Fruit fly (Drosophila melanogaster) whole organism, embryonic: Measurements from ENCODE around the gene CG31102.
A peak's percentile ranks its signal among the peaks of the same experiment; 100 is the strongest.

Experiments
- B-H2 ChIP-seq: fragments of 200-800 bp; sonication (Bioruptor generic); optimal IDR thresholded peaks from 2 replicates; lab custom pipeline; 2018; ENCODE audit warnings: missing biosample characterization, mild to moderate bottlenecking, missing genetic modification characterization
- CG10366 ChIP-seq: fragments of 200-800 bp; sonication (Bioruptor generic); IDR thresholded peaks from 2 replicates; pipeline ENCODE4 v1.3.6; 2022; ENCODE audit warnings: missing biosample characterization, missing genetic modification characterization
- CG11247 ChIP-seq: fragments of 200-800 bp; sonication (Bioruptor generic); IDR thresholded peaks from 2 replicates; pipeline ENCODE4 v1.3.6; 2022; ENCODE audit warnings: missing biosample characterization, missing genetic modification characterization
- CG13424 ChIP-seq: fragments of 200-800 bp; sonication (Bioruptor generic); optimal IDR thresholded peaks from 2 replicates; lab custom pipeline; 2019; ENCODE audit warnings: missing biosample characterization, mild to moderate bottlenecking, missing genetic modification characterization, moderate library complexity
- CG15073 ChIP-seq: fragments of 200-800 bp; sonication (Bioruptor generic); optimal IDR thresholded peaks from 2 replicates; lab custom pipeline; 2016; ENCODE audit warnings: missing biosample characterization, missing genetic modification characterization
- CG1647 ChIP-seq: fragments of 200-800 bp; sonication (Bioruptor generic); optimal IDR thresholded peaks from 3 replicates; lab custom pipeline; 2016; ENCODE audit warnings: missing biosample characterization, missing genetic modification characterization
- CG17328 ChIP-seq: fragments of 200-800 bp; sonication (Bioruptor generic); IDR thresholded peaks from 2 replicates; pipeline ENCODE4 v1.3.6; 2022; ENCODE audit warnings: missing biosample characterization, missing genetic modification characterization
- CG3163 ChIP-seq: fragments of 200-800 bp; sonication (Bioruptor generic); optimal IDR thresholded peaks from 3 replicates; lab custom pipeline; 2016; ENCODE audit warnings: missing biosample characterization, missing genetic modification characterization
- CG34376 ChIP-seq: fragments of 200-800 bp; sonication (Bioruptor generic); optimal IDR thresholded peaks from 2 replicates; lab custom pipeline; 2018; ENCODE audit warnings: missing biosample characterization, mild to moderate bottlenecking, missing genetic modification characterization
- CG3838 ChIP-seq: fragments of 200-800 bp; sonication (Bioruptor generic); optimal IDR thresholded peaks from 3 replicates; lab custom pipeline; 2016; ENCODE audit warnings: missing biosample characterization, missing genetic modification characterization
- CG42726 ChIP-seq: fragments of 200-800 bp; sonication (Bioruptor generic); IDR thresholded peaks from 2 replicates; pipeline ENCODE4 v1.3.6; 2022; ENCODE audit warnings: missing biosample characterization, missing genetic modification characterization; ENCODE audit not compliant: partially characterized antibody
- CG4820 ChIP-seq: fragments of 200-800 bp; sonication (Bioruptor generic); optimal IDR thresholded peaks from 3 replicates; lab custom pipeline; 2016; ENCODE audit warnings: missing biosample characterization, missing genetic modification characterization
- CG6813 ChIP-seq: fragments of 200-800 bp; sonication (Bioruptor generic); optimal IDR thresholded peaks from 2 replicates; lab custom pipeline; 2017; ENCODE audit warnings: missing biosample characterization, missing genetic modification characterization, mild to moderate bottlenecking, moderate library complexity, missing genetic modification reagents
- CG7786 ChIP-seq: fragments of 200-800 bp; sonication (Bioruptor generic); optimal IDR thresholded peaks from 2 replicates; lab custom pipeline; 2016; ENCODE audit warnings: missing biosample characterization, missing genetic modification characterization
- CG9932 ChIP-seq: fragments of 200-800 bp; sonication (Bioruptor generic); IDR thresholded peaks from 2 replicates; pipeline ENCODE4 v1.3.6; 2022; ENCODE audit warnings: missing biosample characterization, missing genetic modification characterization
- Dfd ChIP-seq, 2 experiments: fragments of >200 bp; optimal IDR thresholded peaks; 2 replicates each; lab custom pipeline; 2017; ENCODE audit warnings: missing biosample characterization in 2 of 2, missing genetic modification characterization in 2 of 2
- Eip74EF ChIP-seq, 2 experiments: fragments of 200-800 bp in 1 of 2; fragments of >200 bp in 1 of 2; sonication (Bioruptor generic) in 1 of 2; optimal IDR thresholded peaks; 2 replicates each; lab custom pipeline; 2017 to 2019; ENCODE audit warnings: missing biosample characterization in 2 of 2, missing genetic modification characterization in 2 of 2, mild to moderate bottlenecking in 1 of 2, moderate library complexity in 1 of 2
- Ets65A ChIP-seq: fragments of 200-800 bp; sonication (Bioruptor generic); peaks from one replicate; lab custom pipeline; 2016; ENCODE audit warnings: missing biosample characterization, missing genetic modification characterization
- Lim3 ChIP-seq: fragments of 200-800 bp; sonication (Bioruptor generic); IDR thresholded peaks from 2 replicates; pipeline ENCODE4 v1.3.6; 2022; ENCODE audit warnings: missing biosample characterization, missing genetic modification characterization
- Med ChIP-seq: fragments of 200-800 bp; sonication (Bioruptor generic); peaks from one replicate; lab custom pipeline; 2016; ENCODE audit warnings: missing biosample characterization, missing genetic modification characterization, mild to moderate bottlenecking, inconsistent platforms, moderate library complexity
- NC2β ChIP-seq: fragments of 200-800 bp; sonication (Bioruptor generic); optimal IDR thresholded peaks from 2 replicates; lab custom pipeline; 2016; ENCODE audit warnings: missing biosample characterization, missing genetic modification characterization
- Neu2 ChIP-seq: fragments of 200-800 bp; sonication (Bioruptor generic); optimal IDR thresholded peaks from 3 replicates; lab custom pipeline; 2016; ENCODE audit warnings: missing biosample characterization, missing genetic modification characterization, borderline replicate concordance
- Nf-YA ChIP-seq: fragments of 200-800 bp; sonication (Bioruptor generic); IDR thresholded peaks from 2 replicates; pipeline ENCODE4 v1.3.6; 2022; ENCODE audit warnings: missing biosample characterization, missing genetic modification characterization
- Ravus ChIP-seq: fragments of 200-800 bp; sonication (Bioruptor generic); IDR thresholded peaks from 2 replicates; pipeline ENCODE4 v1.3.6; 2022; ENCODE audit warnings: missing biosample characterization, missing genetic modification characterization
- al ChIP-seq: fragments of 200-800 bp; sonication (Bioruptor generic); IDR thresholded peaks from 2 replicates; pipeline ENCODE4 v1.3.6; 2022; ENCODE audit warnings: missing biosample characterization, missing genetic modification characterization
- ato ChIP-seq: fragments of 200-800 bp; sonication (Bioruptor generic); IDR thresholded peaks from 2 replicates; pipeline ENCODE4 v1.3.6; 2022; ENCODE audit warnings: missing biosample characterization, missing genetic modification characterization; ENCODE audit not compliant: partially characterized antibody
- bbx ChIP-seq: fragments of 200-800 bp; sonication (Bioruptor generic); IDR thresholded peaks from 2 replicates; pipeline ENCODE4 v1.3.6; 2022; ENCODE audit warnings: missing biosample characterization, missing genetic modification characterization; ENCODE audit not compliant: partially characterized antibody
- bigmax ChIP-seq: fragments of 200-800 bp; sonication (Bioruptor generic); optimal IDR thresholded peaks from 2 replicates; lab custom pipeline; 2018; ENCODE audit warnings: missing biosample characterization, mild to moderate bottlenecking, missing genetic modification characterization
- danr ChIP-seq: fragments of 200-800 bp; sonication (Bioruptor generic); IDR thresholded peaks from 2 replicates; pipeline ENCODE4 v1.3.6; 2022; ENCODE audit warnings: missing biosample characterization, missing genetic modification characterization
- disco-r ChIP-seq: fragments of 200-800 bp; sonication (Bioruptor generic); optimal IDR thresholded peaks from 2 replicates; lab custom pipeline; 2016; ENCODE audit warnings: missing biosample characterization, missing genetic modification characterization
- dm ChIP-seq: fragments of 200-800 bp; sonication (Bioruptor generic); optimal IDR thresholded peaks from 3 replicates; lab custom pipeline; 2016; ENCODE audit warnings: missing biosample characterization, missing genetic modification characterization
- emc ChIP-seq: fragments of 200-800 bp; sonication (Bioruptor generic); optimal IDR thresholded peaks from 2 replicates; lab custom pipeline; 2016; ENCODE audit warnings: missing biosample characterization, missing genetic modification characterization
- grn ChIP-seq: fragments of 200-800 bp; sonication (Bioruptor generic); optimal IDR thresholded peaks from 3 replicates; lab custom pipeline; 2017; ENCODE audit warnings: missing biosample characterization, missing genetic modification characterization
- gt ChIP-seq: fragments of 200-800 bp; sonication (Bioruptor generic); IDR thresholded peaks from 2 replicates; pipeline ENCODE4 v1.3.6; 2022; ENCODE audit warnings: missing biosample characterization, missing genetic modification characterization
- kay ChIP-seq: fragments of 200-800 bp; sonication (Bioruptor generic); optimal IDR thresholded peaks from 2 replicates; lab custom pipeline; 2016; ENCODE audit warnings: missing biosample characterization, missing genetic modification characterization
- lilli ChIP-seq: fragments of 200-800 bp; sonication (Bioruptor generic); optimal IDR thresholded peaks from 3 replicates; lab custom pipeline; 2016; ENCODE audit warnings: missing biosample characterization, missing genetic modification characterization
- mld ChIP-seq: fragments of 200-800 bp; sonication (Bioruptor generic); IDR thresholded peaks from 3 replicates; pipeline ENCODE4 v1.3.6; 2022; ENCODE audit warnings: missing biosample characterization, missing genetic modification characterization; ENCODE audit not compliant: partially characterized antibody
- pan ChIP-seq, 4 experiments: fragments of >200 bp in 3 of 4; fragments of 200-800 bp in 1 of 4; sonication (Bioruptor generic) in 1 of 4; optimal IDR thresholded peaks in 3 of 4; IDR thresholded peaks in 1 of 4; 2 replicates each; pipeline versions ENCODE4 v1.3.6 to Lab custom; 2017 to 2022; ENCODE audit warnings: missing biosample characterization in 2 of 4, missing genetic modification characterization in 2 of 4, mixed read lengths in 1 of 4
- pb ChIP-seq: fragments of 200-800 bp; sonication (Bioruptor generic); optimal IDR thresholded peaks from 3 replicates; lab custom pipeline; 2016; ENCODE audit warnings: missing biosample characterization, missing genetic modification characterization
- prd ChIP-seq, 3 experiments: fragments of >200 bp in 2 of 3; fragments of 200-800 bp in 1 of 3; sonication (Bioruptor generic) in 1 of 3; optimal IDR thresholded peaks in 2 of 3; IDR thresholded peaks in 1 of 3; 2 replicates in 2 of 3; 3 replicates in 1 of 3; pipeline versions ENCODE4 v1.3.6 to Lab custom; 2017 to 2022; ENCODE audit warnings: missing biosample characterization in 1 of 3, missing genetic modification characterization in 1 of 3
- slou ChIP-seq: fragments of 200-800 bp; sonication (Bioruptor generic); optimal IDR thresholded peaks from 3 replicates; lab custom pipeline; 2016; ENCODE audit warnings: missing biosample characterization, missing genetic modification characterization
- sob ChIP-seq: fragments of 200-800 bp; sonication (Bioruptor generic); IDR thresholded peaks from 2 replicates; pipeline ENCODE4 v1.3.6; 2022; ENCODE audit warnings: missing biosample characterization, missing genetic modification characterization
- tx ChIP-seq: fragments of 200-800 bp; sonication (Bioruptor generic); optimal IDR thresholded peaks from 2 replicates; lab custom pipeline; 2016; ENCODE audit warnings: missing biosample characterization, missing genetic modification characterization

The CG31102 gene

DNA sequence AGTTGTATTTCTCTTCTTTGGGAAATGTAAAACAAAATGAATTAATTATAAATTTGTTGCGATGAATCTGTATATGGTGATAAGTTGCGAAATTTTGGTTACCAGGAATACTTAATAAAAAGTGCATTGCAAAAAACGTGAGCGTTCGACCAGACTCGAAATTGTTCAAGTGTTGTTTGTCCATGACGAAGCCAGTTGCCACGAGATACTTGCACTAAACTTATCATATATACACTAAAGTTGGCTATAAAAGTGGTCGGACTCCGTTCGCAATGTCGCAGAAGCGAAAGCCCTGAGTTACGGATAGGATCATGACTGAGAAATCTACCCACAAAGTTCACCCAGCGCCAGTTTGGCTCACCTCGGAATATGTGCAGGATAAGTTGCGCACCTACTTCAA, 21.9 kb downstream of the CG31102 start, which contains the start of gene CG11878:
CG11878 (plus strand) TSS at position 301 of the 400 bp plus-strand sequence.
- no peak for TF ChIP-seq kay (GFP tag; lab: Kevin White, UChicago)
- TF ChIP-seq CG1647 (GFP tag; lab: Kevin White, UChicago) = no peak
- TF ChIP-seq NC2β (GFP tag; lab: Kevin White, UChicago) = no peak
- TF ChIP-seq bigmax (GFP tag; lab: Kevin White, UChicago) = no peak
- no peak for TF ChIP-seq CG34376 (GFP tag; lab: Kevin White, UChicago)
- TF ChIP-seq bbx (GFP tag; lab: Robert Waterston, UW) = no peak
- TF ChIP-seq emc (GFP tag; lab: Kevin White, UChicago) = no peak
- no peak for TF ChIP-seq tx (GFP tag; lab: Kevin White, UChicago)
- TF ChIP-seq gt (GFP tag; lab: Robert Waterston, UW) = no peak
- no peak for TF ChIP-seq CG6813 (GFP tag; lab: Kevin White, UChicago)
- TF ChIP-seq danr (GFP tag; lab: Robert Waterston, UW) = no peak
- no peak for TF ChIP-seq disco-r (GFP tag; lab: Kevin White, UChicago)

DNA sequence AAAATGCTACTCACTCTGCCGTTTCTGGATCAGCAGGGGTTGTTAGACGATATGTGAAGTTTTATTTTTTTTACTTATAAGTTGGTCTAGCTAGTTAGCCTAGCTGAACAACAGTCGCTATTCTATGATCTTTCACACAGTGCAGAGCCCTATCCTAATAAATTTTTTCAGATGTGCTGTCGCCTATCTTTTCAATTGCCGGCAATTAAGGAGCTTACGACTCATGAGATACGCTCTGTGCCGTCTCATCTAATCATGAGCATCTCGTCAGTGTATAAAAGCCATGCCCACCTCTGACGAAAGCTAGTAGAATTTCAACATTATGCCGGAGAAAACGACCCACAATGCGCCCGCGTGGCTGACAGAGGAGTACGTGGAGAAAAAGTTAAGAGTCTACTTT, 25.5 kb downstream of the CG31102 start, which contains the start of the genes CG11889 and CG11891:
CG11889 (plus strand) TSS at position 301 of the 400 bp plus-strand sequence.
CG11891 (plus strand) TSS at position 301 of the 400 bp plus-strand sequence.
- TF ChIP-seq prd (optimal IDR thresholded peaks at IDR 0.05; lab: Kevin White, UChicago) (no peak), prd (GFP tag; IDR thresholded peaks at IDR 0.05; lab: Robert Waterston, UW) (no peak), CG42726 (GFP tag; lab: Robert Waterston, UW) (no peak), Med (GFP tag; lab: Kevin White, UChicago) (peak; percentile 12), Dfd (GFP tag; optimal IDR thresholded peaks at IDR 0.05; lab: Kevin White, UChicago) (no peak)
- TF ChIP-seq, all 482 proteins: peak for 1

DNA sequence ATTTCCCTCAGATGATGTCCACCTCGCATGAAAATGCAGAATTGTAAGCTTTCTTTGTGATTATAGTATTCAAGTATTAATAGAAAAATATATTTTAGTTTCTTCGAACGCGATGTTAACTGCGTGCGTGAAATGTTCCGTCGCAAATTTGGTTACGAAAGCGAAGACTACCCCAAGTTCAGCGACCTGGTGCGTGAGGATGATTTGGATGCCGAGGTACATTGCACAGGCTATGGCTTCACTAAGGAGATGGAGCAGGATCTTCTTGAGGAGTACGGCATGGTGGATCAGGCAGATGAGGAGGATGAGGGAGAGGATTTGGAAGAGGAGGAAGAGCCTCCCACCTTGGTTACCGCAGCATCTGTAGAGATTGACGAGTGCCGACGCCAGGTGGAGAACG, 28.6 kb downstream of the CG31102 start:
- TF ChIP-seq CG10366 (GFP tag; lab: Robert Waterston, UW) = no peak
- no peak for TF ChIP-seq danr (GFP tag; lab: Robert Waterston, UW)
- no peak for TF ChIP-seq Eip74EF (GFP tag; optimal IDR thresholded peaks at IDR 0.05; lab: Kevin White, UChicago)
- TF ChIP-seq CG11247 (GFP tag; lab: Robert Waterston, UW) = no peak
- no peak for TF ChIP-seq Nf-YA (GFP tag; lab: Robert Waterston, UW)
- peak; percentile 92 for TF ChIP-seq Ets65A

DNA sequence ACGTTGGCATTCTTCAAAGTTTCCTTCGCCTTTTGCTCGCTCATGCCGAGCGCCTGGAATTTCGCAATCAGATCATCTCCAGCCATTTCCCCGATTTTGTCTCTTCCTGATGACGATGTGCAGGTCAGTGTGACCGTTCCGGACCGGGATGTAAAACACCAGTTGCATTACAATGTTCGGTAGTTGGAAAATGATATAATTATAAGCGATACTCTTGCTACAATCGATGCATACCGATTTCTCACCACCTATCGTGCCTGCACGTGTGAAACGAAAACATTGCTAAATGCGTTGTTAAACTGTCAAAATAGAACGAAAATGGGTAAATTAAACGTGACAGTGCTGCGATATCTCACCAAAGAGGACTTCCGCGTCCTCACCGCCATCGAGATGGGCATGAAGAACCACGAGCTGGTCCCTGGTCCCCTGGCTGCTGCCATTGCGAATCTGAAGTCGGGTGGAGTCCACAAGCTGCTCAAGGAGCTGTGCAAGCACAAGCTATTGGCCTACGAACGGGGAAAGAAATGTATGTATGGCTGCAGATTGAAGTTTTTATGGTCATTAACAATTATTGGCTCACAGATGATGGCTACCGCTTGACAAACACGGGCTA, 29.7 kb downstream of the CG31102 start, which contains the start of the genes GlnRS and RIOK2:
GlnRS (minus strand) TSS at position 133 of the 613 bp plus-strand sequence.
RIOK2 (plus strand) TSS at position 256 of the 613 bp plus-strand sequence.
- TF ChIP-seq Neu2 (GFP tag; lab: Kevin White, UChicago) = peak; percentile 10
- peak; percentile 49; the same call in 1 of the 2 replicates for TF ChIP-seq CG9932 (GFP tag; lab: Robert Waterston, UW)
- TF ChIP-seq dm (GFP tag; lab: Kevin White, UChicago) = peak; percentile 99
- TF ChIP-seq B-H2 (GFP tag; lab: Kevin White, UChicago) = peak; percentile 53
- no peak for TF ChIP-seq CG3838 (GFP tag; lab: Kevin White, UChicago)
- no peak for TF ChIP-seq CG4820
- no peak for TF ChIP-seq CG3163 (GFP tag; lab: Kevin White, UChicago)
- no peak for TF ChIP-seq pb
- no peak for TF ChIP-seq Ravus (GFP tag; lab: Robert Waterston, UW)
- TF ChIP-seq ato (GFP tag; lab: Robert Waterston, UW) = peak; percentile 90
- no peak for TF ChIP-seq slou (GFP tag; lab: Kevin White, UChicago)
- peak; percentile 10 for TF ChIP-seq CG7786 (GFP tag; lab: Kevin White, UChicago)
- no peak for TF ChIP-seq al
- peak; percentile 14 for TF ChIP-seq CG13424 (tag; lab: Kevin White, UChicago)
- 0 out of 2 replicates have a peak, but pooled peaks have one; percentile 49 for TF ChIP-seq sob
- peak; percentile 91 for TF ChIP-seq mld
- TF ChIP-seq Lim3 (GFP tag; lab: Robert Waterston, UW) = no peak
- TF ChIP-seq pan (optimal IDR thresholded peaks at IDR 0.05; lab: Kevin White, UChicago) = no peak
- TF ChIP-seq pan (GFP tag; optimal IDR thresholded peaks at IDR 0.05 in 1 of 2, IDR thresholded peaks at IDR 0.05 in 1 of 2) = no peak
- TF ChIP-seq Dfd (GFP tag; optimal IDR thresholded peaks at IDR 0.05; lab: Kevin White, UChicago) = peak in 1 of 2 experiments; percentile 79
- TF ChIP-seq danr (GFP tag; lab: Robert Waterston, UW) = no peak
- TF ChIP-seq CG15073 (GFP tag; lab: Kevin White, UChicago) = no peak
- TF ChIP-seq lilli = peak; percentile 37
- TF ChIP-seq grn (GFP tag; lab: Kevin White, UChicago) = peak; percentile 7
- TF ChIP-seq CG17328 = no peak
